Fruit fly (Drosophila melanogaster): ENCODE measurements around the gene Itgbn.

dm6 chr2L:21084268-21084667 is 31.4 kb downstream of the Itgbn start, which contains the start of gene CG33510:
- TF ChIP-seq Dfd (GFP tag; optimal IDR thresholded peaks at IDR 0.05) (no peak), Hr83 (GFP tag; optimal IDR thresholded peaks at IDR 0.05; ENCODE audit: poor library complexity, severe bottlenecking) (no peak)
